Worm (Caenorhabditis elegans): Measurements from ENCODE around the gene abts-3.

DNA sequence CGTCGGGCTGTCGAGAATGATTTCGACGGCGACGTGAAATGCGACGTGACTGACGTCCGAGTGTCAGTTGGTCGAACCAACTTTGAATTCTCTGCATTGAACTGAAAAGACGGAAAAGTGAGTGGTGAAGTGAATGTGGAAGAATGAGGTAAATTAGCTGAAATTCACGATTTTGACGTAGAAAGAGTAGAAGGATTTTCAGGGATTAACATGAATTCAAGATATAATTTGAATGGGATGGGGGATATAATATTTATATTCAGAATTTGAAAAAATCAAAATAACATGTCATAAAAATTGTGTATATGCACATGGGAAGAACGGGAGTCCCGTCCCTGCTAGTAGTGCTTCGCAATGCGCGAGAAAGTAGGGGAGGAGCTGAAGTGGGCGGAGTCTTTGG is 14.5 kb upstream of the abts-3 start, which contains the start of gene C29H12.6:
- TF ChIP-seq snpc-4 (tag; optimal IDR thresholded peaks at IDR 0.05) (no peak), nhr-12 (tag; optimal IDR thresholded peaks at IDR 0.05) (no peak), ces-1 (GFP tag; optimal IDR thresholded peaks at IDR 0.05) (no peak), unc-62 (GFP tag; optimal IDR thresholded peaks at IDR 0.05) (no peak)
